Fruit fly (Drosophila melanogaster) S2 (cell line): ENCODE results near the gene CG43965.

Experiments used
- CG8478 ChIP-seq: fragments of >200 bp; optimal IDR thresholded peaks from 2 replicates; lab custom pipeline; 2018
- CTCF ChIP-seq, 2 experiments: fragments of >200 bp; optimal IDR thresholded peaks; 2 replicates each; lab custom pipeline; 2018

CG43965 gene

dm6 chr3L:8693558-8694502 is 31.7 kb downstream of the CG43965 start:
- no peak for TF ChIP-seq CG8478 (lab: Kevin White, UChicago)
- TF ChIP-seq CTCF (optimal IDR thresholded peaks at IDR 0.05; lab: Kevin White, UChicago), result no peak

- no peak for TF ChIP-seq CG8478 (lab: Kevin White, UChicago)
- TF ChIP-seq CTCF (optimal IDR thresholded peaks at IDR 0.05; lab: Kevin White, UChicago), result no peak
Observed at dm6 chr3L:8691891-8692874, 33.4 kb downstream of the CG43965 start.

- TF ChIP-seq CG8478 (lab: Kevin White, UChicago) (no peak), CTCF (optimal IDR thresholded peaks at IDR 0.05; lab: Kevin White, UChicago) (no peak)
Observed at dm6 chr3L:8690630-8691029, 34.9 kb downstream of the CG43965 start.

- no peak for TF ChIP-seq CTCF (optimal IDR thresholded peaks at IDR 0.05; lab: Kevin White, UChicago)
- no peak for TF ChIP-seq CG8478 (lab: Kevin White, UChicago)
Observed at dm6 chr3L:8689675-8690074, 35.9 kb downstream of the CG43965 start.

- TF ChIP-seq CTCF (optimal IDR thresholded peaks at IDR 0.05; lab: Kevin White, UChicago), result no peak
- no peak for TF ChIP-seq CG8478 (lab: Kevin White, UChicago)
Observed at dm6 chr3L:8688694-8689291, 36.8 kb downstream of the CG43965 start.

dm6 chr3L:8686646-8687045 is 38.9 kb downstream of the CG43965 start:
- TF ChIP-seq CG8478 (lab: Kevin White, UChicago) (no peak), CTCF (optimal IDR thresholded peaks at IDR 0.05; lab: Kevin White, UChicago) (no peak)

- TF ChIP-seq CTCF (optimal IDR thresholded peaks at IDR 0.05; lab: Kevin White, UChicago) (no peak), CG8478 (lab: Kevin White, UChicago) (no peak)
Observed at dm6 chr3L:8684419-8685081, 41.0 kb downstream of the CG43965 start.

dm6 chr3L:8683773-8684172 is 41.8 kb downstream of the CG43965 start:
- TF ChIP-seq CTCF (optimal IDR thresholded peaks at IDR 0.05; lab: Kevin White, UChicago), result no peak
- no peak for TF ChIP-seq CG8478 (lab: Kevin White, UChicago)

- TF ChIP-seq CTCF (optimal IDR thresholded peaks at IDR 0.05; lab: Kevin White, UChicago) (no peak), CG8478 (lab: Kevin White, UChicago) (no peak)
Observed at dm6 chr3L:8682551-8683375, 42.8 kb downstream of the CG43965 start.

dm6 chr3L:8681896-8682550 is 43.6 kb downstream of the CG43965 start:
- TF ChIP-seq CTCF (optimal IDR thresholded peaks at IDR 0.05; lab: Kevin White, UChicago), result no peak
- TF ChIP-seq CG8478 (lab: Kevin White, UChicago), result no peak

- TF ChIP-seq CTCF (optimal IDR thresholded peaks at IDR 0.05; lab: Kevin White, UChicago) (no peak), CG8478 (lab: Kevin White, UChicago) (no peak)
Observed at dm6 chr3L:8681271-8681670, 44.3 kb downstream of the CG43965 start.

- TF ChIP-seq CG8478 (lab: Kevin White, UChicago), result no peak
- no peak for TF ChIP-seq CTCF (optimal IDR thresholded peaks at IDR 0.05; lab: Kevin White, UChicago)
Observed at dm6 chr3L:8680353-8680752, 45.2 kb downstream of the CG43965 start.
